Worm (Caenorhabditis elegans) whole organism, L1 larva: Measurements from ENCODE around the gene nphp-1.

Experiments used
- C34B4.2 ChIP-seq: sonication (generic microtip); optimal IDR thresholded peaks from 2 replicates; lab custom pipeline; 2017; ENCODE audit warnings: mild to moderate bottlenecking, missing genetic modification characterization, missing compliant biosample characterization
- Y116A8C.19 ChIP-seq: sonication (generic microtip); optimal IDR thresholded peaks from 2 replicates; lab custom pipeline; 2016; ENCODE audit warnings: missing compliant biosample characterization, missing genetic modification characterization, borderline replicate concordance
- alr-1 ChIP-seq: fragments of 200-800 bp; sonication (Bioruptor generic); optimal IDR thresholded peaks from 2 replicates; lab custom pipeline; 2018; ENCODE audit warnings: borderline replicate concordance, mild to moderate bottlenecking, missing genetic modification characterization, missing compliant biosample characterization
- blmp-1 ChIP-seq: fragments of 150-350 bp; optimal IDR thresholded peaks from 2 replicates; lab custom pipeline; 2014; ENCODE audit warnings: missing biosample characterization, missing genetic modification characterization
- ceh-88 ChIP-seq: fragments of 200-800 bp; sonication (Bioruptor generic); IDR thresholded peaks from 2 replicates; pipeline ENCODE4 v1.3.6; 2022; ENCODE audit warnings: missing genetic modification characterization, missing compliant biosample characterization
- dpl-1 ChIP-seq, 3 experiments: fragments of 150-350 bp in 2 of 3; sonication (generic microtip) in 1 of 3; optimal IDR thresholded peaks; 2 replicates each; lab custom pipeline; 2014 to 2017; ENCODE audit warnings: missing biosample characterization in 3 of 3, missing genetic modification characterization in 3 of 3, missing genetic modification reagents in 3 of 3
- egl-27 ChIP-seq, 2 experiments: fragments of 150-350 bp in 1 of 2; sonication (generic microtip); optimal IDR thresholded peaks; 3 replicates each; lab custom pipeline; 2017 to 2018; ENCODE audit warnings: missing biosample characterization in 2 of 2, missing genetic modification characterization in 2 of 2, missing genetic modification reagents in 2 of 2
- fkh-8 ChIP-seq: sonication (generic microtip); optimal IDR thresholded peaks from 2 replicates; lab custom pipeline; 2016; ENCODE audit warnings: mild to moderate bottlenecking, missing genetic modification characterization, missing compliant biosample characterization
- fos-1 ChIP-seq: fragments of 150-350 bp; optimal IDR thresholded peaks from 2 replicates; lab custom pipeline; 2014; ENCODE audit warnings: missing biosample characterization, missing genetic modification characterization
- hlh-17 ChIP-seq: fragments of 200-800 bp; sonication (Bioruptor generic); optimal IDR thresholded peaks from 2 replicates; lab custom pipeline; 2018; ENCODE audit warnings: missing genetic modification characterization, mild to moderate bottlenecking, missing compliant biosample characterization, moderate library complexity, borderline replicate concordance
- isw-1 ChIP-seq: fragments of 200-800 bp; sonication (Bioruptor generic); IDR thresholded peaks from 2 replicates; pipeline ENCODE4 v1.3.6; 2022; ENCODE audit warnings: missing genetic modification characterization, missing compliant biosample characterization
- lin-13 ChIP-seq: fragments of 150-350 bp; optimal IDR thresholded peaks from 2 replicates; lab custom pipeline; 2014; ENCODE audit warnings: missing biosample characterization, missing genetic modification reagents, missing genetic modification characterization
- lin-35 ChIP-seq, 2 experiments: fragments of 150-350 bp; optimal IDR thresholded peaks; 2 replicates each; lab custom pipeline; 2014; ENCODE audit warnings: missing biosample characterization in 2 of 2, missing genetic modification characterization in 2 of 2, missing genetic modification reagents in 2 of 2
- mab-9 ChIP-seq: fragments of 200-800 bp; sonication (Bioruptor generic); IDR thresholded peaks from 2 replicates; pipeline ENCODE4 v1.3.6; 2022; ENCODE audit warnings: missing genetic modification reagents, missing genetic modification characterization, missing compliant biosample characterization
- mdl-1 ChIP-seq, 2 experiments: fragments of 150-350 bp; optimal IDR thresholded peaks; 2 replicates each; lab custom pipeline; 2014 to 2017; ENCODE audit warnings: missing biosample characterization in 2 of 2, missing genetic modification characterization in 2 of 2, inconsistent platforms in 1 of 2
- nhr-20 ChIP-seq: sonication (generic microtip); optimal IDR thresholded peaks from 2 replicates; lab custom pipeline; 2016; ENCODE audit warnings: mild to moderate bottlenecking, missing genetic modification characterization, missing compliant biosample characterization
- nhr-237 ChIP-seq: fragments of 150-350 bp; optimal IDR thresholded peaks from 2 replicates; lab custom pipeline; 2014; ENCODE audit warnings: missing biosample characterization, missing genetic modification characterization
- nhr-47 ChIP-seq: sonication (generic microtip); optimal IDR thresholded peaks from 2 replicates; lab custom pipeline; 2016; ENCODE audit warnings: mild to moderate bottlenecking, missing genetic modification characterization, moderate library complexity, missing compliant biosample characterization
- nhr-71 ChIP-seq: sonication (generic microtip); optimal IDR thresholded peaks from 2 replicates; lab custom pipeline; 2016; ENCODE audit warnings: mild to moderate bottlenecking, missing genetic modification characterization, moderate library complexity, missing compliant biosample characterization
- nhr-76 ChIP-seq: sonication (generic microtip); optimal IDR thresholded peaks from 2 replicates; lab custom pipeline; 2017; ENCODE audit warnings: missing biosample characterization, missing genetic modification characterization
- nhr-90 ChIP-seq: sonication (generic microtip); optimal IDR thresholded peaks from 2 replicates; lab custom pipeline; 2016; ENCODE audit warnings: mild to moderate bottlenecking, missing genetic modification characterization, missing compliant biosample characterization; ENCODE audit not compliant: poor library complexity
- sox-4 ChIP-seq: sonication (generic microtip); optimal IDR thresholded peaks from 2 replicates; lab custom pipeline; 2016; ENCODE audit warnings: missing genetic modification characterization, missing compliant biosample characterization
- unc-62 ChIP-seq: fragments of 150-350 bp; optimal IDR thresholded peaks from 2 replicates; lab custom pipeline; 2014; ENCODE audit warnings: missing biosample characterization, missing genetic modification reagents, missing genetic modification characterization
- unc-98 ChIP-seq: fragments of 200-800 bp; sonication (Bioruptor generic); IDR thresholded peaks from 2 replicates; pipeline ENCODE4 v1.3.6; 2022; ENCODE audit warnings: missing genetic modification characterization, missing compliant biosample characterization

The nphp-1 gene

ce11 chrII:10603560-10603959 lies 48.5 kb downstream of the nphp-1 start:
- TF ChIP-seq lin-35 (GFP tag; optimal IDR thresholded peaks at IDR 0.05; lab: Kevin White, UChicago) (no peak), dpl-1 (GFP tag; optimal IDR thresholded peaks at IDR 0.05; lab: Kevin White, UChicago) (no peak), C34B4.2 (tag; lab: Kevin White, UChicago) (no peak), unc-62 (GFP tag; lab: Kevin White, UChicago) (no peak), nhr-20 (tag; lab: Kevin White, UChicago) (no peak), nhr-90 (tag; lab: Kevin White, UChicago) (no peak), nhr-47 (tag; lab: Kevin White, UChicago) (no peak), mdl-1 (tag; optimal IDR thresholded peaks at IDR 0.05; lab: Kevin White, UChicago) (no peak), fos-1 (tag; lab: Kevin White, UChicago) (no peak), alr-1 (tag; lab: Kevin White, UChicago) (no peak), sox-4 (no peak), hlh-17 (no peak), nhr-76 (tag; lab: Kevin White, UChicago) (no peak), nhr-237 (tag; lab: Kevin White, UChicago) (no peak), unc-98 (GFP tag; lab: Robert Waterston, UW) (no peak), fkh-8 (no peak), mab-9 (no peak), lin-13 (GFP tag; lab: Kevin White, UChicago) (no peak)

DNA sequence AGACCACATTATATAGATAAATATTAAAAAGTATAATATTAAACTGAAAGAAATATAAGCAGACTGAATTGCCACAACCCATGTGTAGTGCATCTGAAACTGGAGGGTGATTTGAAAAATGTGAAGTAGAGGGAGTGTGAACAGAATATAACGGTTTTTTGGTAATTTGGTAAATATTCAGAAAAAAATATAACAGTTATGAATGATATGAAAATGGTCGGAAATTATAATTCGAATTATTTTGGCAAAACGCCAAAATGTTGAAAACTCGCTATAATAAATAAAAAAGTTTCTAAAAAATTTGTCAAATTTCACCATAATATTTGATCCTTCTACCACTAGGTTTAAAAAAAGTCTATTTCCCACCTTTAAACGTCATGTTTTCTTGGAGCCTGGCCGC lies 49.9 kb downstream of the nphp-1 start, which contains the start of gene srv-2:
srv-2 (minus strand) TSS at position 101 of the 400 bp plus-strand sequence.
- TF ChIP-seq egl-27 (tag; optimal IDR thresholded peaks at IDR 0.05; lab: Kevin White, UChicago) (no peak), Y116A8C.19 (tag; lab: Kevin White, UChicago) (no peak), isw-1 (GFP tag; lab: Robert Waterston, UW) (no peak), ceh-88 (GFP tag; lab: Robert Waterston, UW) (no peak)

- TF ChIP-seq blmp-1 (tag; lab: Kevin White, UChicago) (peak; percentile 99), nhr-71 (tag; lab: Kevin White, UChicago) (no peak)
Measured at ce11 chrII:10598970-10599369, 53.1 kb downstream of the nphp-1 start, which contains the start of gene C14A4.9. C14A4.9 (plus strand) TSS chrII:10599337.
